Fruit fly (Drosophila melanogaster) whole organism, adult: Measurements from ENCODE around the gene CG34051.

ENCODE experiments used
- CG5204 ChIP-seq: fragments of 200-800 bp; sonication (Bioruptor generic); optimal IDR thresholded peaks from 2 replicates; lab custom pipeline; 2016; ENCODE audit warnings: missing biosample characterization, missing genetic modification characterization
- Mnt ChIP-seq: fragments of 200-800 bp; sonication (Bioruptor generic); optimal IDR thresholded peaks from 2 replicates; lab custom pipeline; 2016; ENCODE audit warnings: missing biosample characterization, mild to moderate bottlenecking, missing genetic modification characterization
- kay ChIP-seq: fragments of 200-800 bp; sonication (Bioruptor generic); peaks from one replicate; lab custom pipeline; 2016; ENCODE audit warnings: missing biosample characterization, missing genetic modification characterization, borderline replicate concordance

- TF ChIP-seq kay (GFP tag; lab: Kevin White, UChicago) (no peak), Mnt (GFP tag; lab: Kevin White, UChicago) (no peak), CG5204 (GFP tag; lab: Kevin White, UChicago) (no peak)
Measured at dm6 chr2L:19937804-19938461, 22.9 kb downstream of the CG34051 start.
